Fruit fly (Drosophila melanogaster) whole organism, embryonic: ENCODE data around the gene FucTA.

Experiments used
- Ada2b ChIP-seq: fragments of 200-800 bp; sonication (Bioruptor generic); IDR thresholded peaks from 2 replicates; pipeline ENCODE4 v1.3.6; 2022; ENCODE audit warnings: missing biosample characterization, missing genetic modification characterization
- CG10209 ChIP-seq: fragments of 200-800 bp; sonication (Bioruptor generic); optimal IDR thresholded peaks from 3 replicates; lab custom pipeline; 2017; ENCODE audit warnings: missing biosample characterization, mild to moderate bottlenecking, missing genetic modification characterization, missing genetic modification reagents
- CG11695 ChIP-seq: fragments of 200-800 bp; sonication (Bioruptor generic); IDR thresholded peaks from 3 replicates; pipeline ENCODE4 v1.3.6; 2022; ENCODE audit warnings: missing biosample characterization, missing genetic modification characterization
- CG12071 ChIP-seq: fragments of 200-800 bp; sonication (Bioruptor generic); optimal IDR thresholded peaks from 3 replicates; lab custom pipeline; 2018; ENCODE audit warnings: missing biosample characterization, mild to moderate bottlenecking, missing genetic modification characterization
- CG12155 ChIP-seq: fragments of 200-800 bp; sonication (Bioruptor generic); optimal IDR thresholded peaks from 3 replicates; lab custom pipeline; 2016; ENCODE audit warnings: missing biosample characterization, missing genetic modification characterization
- CG15073 ChIP-seq: fragments of 200-800 bp; sonication (Bioruptor generic); optimal IDR thresholded peaks from 2 replicates; lab custom pipeline; 2016; ENCODE audit warnings: missing biosample characterization, missing genetic modification characterization
- CG15269 ChIP-seq: fragments of 200-800 bp; sonication (Bioruptor generic); optimal IDR thresholded peaks from 2 replicates; lab custom pipeline; 2018; ENCODE audit warnings: missing biosample characterization, mild to moderate bottlenecking, missing genetic modification characterization, moderate library complexity
- CG1529 ChIP-seq: fragments of 200-800 bp; sonication (Bioruptor generic); optimal IDR thresholded peaks from 3 replicates; lab custom pipeline; 2018; ENCODE audit warnings: missing biosample characterization, missing genetic modification characterization
- CG16813 ChIP-seq: fragments of 200-800 bp; sonication (Bioruptor generic); IDR thresholded peaks from 3 replicates; pipeline ENCODE4 v1.3.6; 2022; ENCODE audit warnings: missing biosample characterization, missing genetic modification characterization; ENCODE audit not compliant: partially characterized antibody
- CG17359 ChIP-seq: fragments of 200-800 bp; sonication (Bioruptor generic); optimal IDR thresholded peaks from 3 replicates; lab custom pipeline; 2018; ENCODE audit warnings: missing biosample characterization, mild to moderate bottlenecking, missing genetic modification characterization, moderate library complexity
- CG17802 ChIP-seq: fragments of 200-800 bp; sonication (Bioruptor generic); optimal IDR thresholded peaks from 2 replicates; lab custom pipeline; 2018; ENCODE audit warnings: missing biosample characterization, mild to moderate bottlenecking, missing genetic modification characterization, moderate library complexity
- CG17829 ChIP-seq: fragments of 200-800 bp; optimal IDR thresholded peaks from 2 replicates; lab custom pipeline; 2019; ENCODE audit warnings: missing biosample characterization, mild to moderate bottlenecking, missing genetic modification characterization, moderate library complexity
- CG1792 ChIP-seq: fragments of 200-800 bp; sonication (Bioruptor generic); optimal IDR thresholded peaks from 2 replicates; lab custom pipeline; 2016; ENCODE audit warnings: missing biosample characterization, missing genetic modification characterization
- CG2889 ChIP-seq: fragments of 200-800 bp; sonication (Bioruptor generic); IDR thresholded peaks from 3 replicates; pipeline ENCODE4 v1.3.6; 2022; ENCODE audit warnings: missing biosample characterization, missing genetic modification characterization
- CG30403 ChIP-seq: fragments of 200-800 bp; sonication (Bioruptor generic); optimal IDR thresholded peaks from 3 replicates; lab custom pipeline; 2016; ENCODE audit warnings: missing biosample characterization, missing genetic modification characterization
- CG30431 ChIP-seq: fragments of 200-800 bp; sonication (Bioruptor generic); optimal IDR thresholded peaks from 2 replicates; lab custom pipeline; 2017; ENCODE audit warnings: missing biosample characterization, missing genetic modification characterization
- CG3163 ChIP-seq: fragments of 200-800 bp; sonication (Bioruptor generic); optimal IDR thresholded peaks from 3 replicates; lab custom pipeline; 2016; ENCODE audit warnings: missing biosample characterization, missing genetic modification characterization
- CG32767 ChIP-seq: fragments of 200-800 bp; sonication (Bioruptor generic); IDR thresholded peaks from 2 replicates; pipeline ENCODE4 v1.3.6; 2022; ENCODE audit warnings: missing biosample characterization, missing genetic modification characterization
- CG34422 ChIP-seq: fragments of 200-800 bp; sonication (Bioruptor generic); IDR thresholded peaks from 3 replicates; pipeline ENCODE4 v1.3.6; 2022; ENCODE audit warnings: missing biosample characterization, missing genetic modification characterization
- CG4424 ChIP-seq: fragments of 200-800 bp; sonication (Bioruptor generic); optimal IDR thresholded peaks from 3 replicates; lab custom pipeline; 2016; ENCODE audit warnings: missing biosample characterization, missing genetic modification characterization
- CG6175 ChIP-seq: fragments of 200-800 bp; sonication (Bioruptor generic); IDR thresholded peaks from 3 replicates; pipeline ENCODE4 v1.3.6; 2022; ENCODE audit warnings: missing biosample characterization, missing genetic modification characterization
- CG7357 ChIP-seq: fragments of 200-800 bp; sonication (Bioruptor generic); IDR thresholded peaks from 3 replicates; pipeline ENCODE4 v1.3.6; 2022; ENCODE audit warnings: missing biosample characterization, missing genetic modification characterization
- CG7745 ChIP-seq: fragments of 200-800 bp; sonication (Bioruptor generic); optimal IDR thresholded peaks from 2 replicates; lab custom pipeline; 2018; ENCODE audit warnings: missing biosample characterization, mild to moderate bottlenecking, missing genetic modification characterization, moderate library complexity
- CG8765 ChIP-seq: fragments of 200-800 bp; sonication (Bioruptor generic); IDR thresholded peaks from 2 replicates; pipeline ENCODE4 v1.3.6; 2022; ENCODE audit warnings: missing biosample characterization, missing genetic modification characterization
- CG9609 ChIP-seq: fragments of 200-800 bp; sonication (Bioruptor generic); optimal IDR thresholded peaks from 3 replicates; lab custom pipeline; 2016; ENCODE audit warnings: missing biosample characterization, missing genetic modification characterization
- Dek ChIP-seq: fragments of 200-800 bp; sonication (Bioruptor generic); optimal IDR thresholded peaks from 3 replicates; lab custom pipeline; 2019; ENCODE audit warnings: missing biosample characterization, mild to moderate bottlenecking, missing genetic modification characterization, moderate library complexity
- Dfd ChIP-seq, 2 experiments: fragments of >200 bp; optimal IDR thresholded peaks; 2 replicates each; lab custom pipeline; 2017; ENCODE audit warnings: missing biosample characterization in 2 of 2, missing genetic modification characterization in 2 of 2
- Dref ChIP-seq: fragments of 200-800 bp; sonication (Bioruptor generic); IDR thresholded peaks from 2 replicates; pipeline ENCODE4 v1.3.6; 2022; ENCODE audit warnings: missing biosample characterization, missing genetic modification characterization
- Drgx ChIP-seq: fragments of 200-800 bp; sonication (Bioruptor generic); IDR thresholded peaks from 2 replicates; pipeline ENCODE4 v1.3.6; 2022; ENCODE audit warnings: missing biosample characterization, missing genetic modification characterization
- Ets65A ChIP-seq: fragments of 200-800 bp; sonication (Bioruptor generic); peaks from one replicate; lab custom pipeline; 2016; ENCODE audit warnings: missing biosample characterization, missing genetic modification characterization
- H2.0 ChIP-seq: fragments of 200-800 bp; sonication (Bioruptor generic); IDR thresholded peaks from 2 replicates; pipeline ENCODE4 v1.3.6; 2022; ENCODE audit warnings: missing biosample characterization, missing genetic modification characterization
- HmgD ChIP-seq: fragments of 200-800 bp; sonication (Bioruptor generic); optimal IDR thresholded peaks from 3 replicates; lab custom pipeline; 2016; ENCODE audit warnings: missing biosample characterization, missing genetic modification characterization
- MTF-1 ChIP-seq: fragments of 200-800 bp; sonication (Bioruptor generic); optimal IDR thresholded peaks from 2 replicates; lab custom pipeline; 2018; ENCODE audit warnings: missing biosample characterization, mild to moderate bottlenecking, missing genetic modification characterization, borderline replicate concordance
- Ssrp ChIP-seq: fragments of 200-800 bp; sonication (Bioruptor generic); optimal IDR thresholded peaks from 2 replicates; lab custom pipeline; 2018; ENCODE audit warnings: missing biosample characterization, mild to moderate bottlenecking, missing genetic modification characterization, moderate library complexity
- Xbp1 ChIP-seq: fragments of 200-800 bp; sonication (Bioruptor generic); optimal IDR thresholded peaks from 3 replicates; lab custom pipeline; 2016; ENCODE audit warnings: missing biosample characterization, mild to moderate bottlenecking, missing genetic modification characterization
- ab ChIP-seq: fragments of 200-800 bp; sonication (Bioruptor generic); optimal IDR thresholded peaks from 2 replicates; lab custom pipeline; 2016; ENCODE audit warnings: missing biosample characterization, missing genetic modification characterization
- ac ChIP-seq: fragments of 200-800 bp; sonication (Bioruptor generic); optimal IDR thresholded peaks from 3 replicates; lab custom pipeline; 2017; ENCODE audit warnings: missing biosample characterization, mild to moderate bottlenecking, missing genetic modification characterization
- aop ChIP-seq: fragments of 200-800 bp; sonication (Bioruptor generic); IDR thresholded peaks from 2 replicates; pipeline ENCODE4 v1.3.6; 2022; ENCODE audit warnings: missing biosample characterization, missing genetic modification characterization
- cas ChIP-seq: fragments of 200-800 bp; sonication (Bioruptor generic); IDR thresholded peaks from 2 replicates; pipeline ENCODE4 v1.3.6; 2022; ENCODE audit warnings: missing biosample characterization, missing genetic modification characterization
- chm ChIP-seq: fragments of 200-800 bp; sonication (Bioruptor generic); IDR thresholded peaks from 2 replicates; pipeline ENCODE4 v1.3.6; 2022; ENCODE audit warnings: missing biosample characterization, missing genetic modification characterization
- hbn ChIP-seq: fragments of 200-800 bp; sonication (Bioruptor generic); IDR thresholded peaks from 2 replicates; pipeline ENCODE4 v1.3.6; 2022; ENCODE audit warnings: missing biosample characterization, missing genetic modification characterization; ENCODE audit not compliant: partially characterized antibody
- hkb ChIP-seq, 2 experiments: fragments of 200-800 bp in 1 of 2; fragments of >200 bp in 1 of 2; sonication (Bioruptor generic) in 1 of 2; IDR thresholded peaks in 1 of 2; optimal IDR thresholded peaks in 1 of 2; 2 replicates each; pipeline versions ENCODE4 v1.3.6 to Lab custom; 2017 to 2022; ENCODE audit warnings: missing biosample characterization in 1 of 2, missing genetic modification characterization in 1 of 2
- kah ChIP-seq: fragments of 200-800 bp; sonication (Bioruptor generic); optimal IDR thresholded peaks from 2 replicates; lab custom pipeline; 2018; ENCODE audit warnings: missing biosample characterization, mild to moderate bottlenecking, missing genetic modification characterization
- ken ChIP-seq: fragments of 200-800 bp; sonication (Bioruptor generic); IDR thresholded peaks from 3 replicates; pipeline ENCODE4 v1.3.6; 2022; ENCODE audit warnings: missing biosample characterization, missing genetic modification characterization
- lov ChIP-seq, 2 experiments: fragments of 200-800 bp in 1 of 2; fragments of >200 bp in 1 of 2; sonication (Bioruptor generic) in 1 of 2; IDR thresholded peaks in 1 of 2; optimal IDR thresholded peaks in 1 of 2; 2 replicates in 1 of 2; 3 replicates in 1 of 2; pipeline versions ENCODE4 v1.3.6 to Lab custom; 2017 to 2022; ENCODE audit warnings: missing biosample characterization in 1 of 2, missing genetic modification characterization in 1 of 2
- odd ChIP-seq: fragments of 200-800 bp; sonication (Bioruptor generic); optimal IDR thresholded peaks from 2 replicates; lab custom pipeline; 2017; ENCODE audit warnings: missing biosample characterization, mild to moderate bottlenecking, missing genetic modification characterization
- shn ChIP-seq: fragments of 200-800 bp; sonication (Bioruptor generic); optimal IDR thresholded peaks from 3 replicates; lab custom pipeline; 2016; ENCODE audit warnings: missing biosample characterization, missing genetic modification characterization
- tup ChIP-seq: fragments of 200-800 bp; sonication (Bioruptor generic); optimal IDR thresholded peaks from 2 replicates; lab custom pipeline; 2016; ENCODE audit warnings: missing biosample characterization, mild to moderate bottlenecking, missing genetic modification characterization, moderate library complexity
- unc-4 ChIP-seq: fragments of 200-800 bp; sonication (Bioruptor generic); IDR thresholded peaks from 2 replicates; pipeline ENCODE4 v1.3.6; 2022; ENCODE audit warnings: missing biosample characterization, missing genetic modification characterization; ENCODE audit not compliant: partially characterized antibody

The FucTA gene

DNA sequence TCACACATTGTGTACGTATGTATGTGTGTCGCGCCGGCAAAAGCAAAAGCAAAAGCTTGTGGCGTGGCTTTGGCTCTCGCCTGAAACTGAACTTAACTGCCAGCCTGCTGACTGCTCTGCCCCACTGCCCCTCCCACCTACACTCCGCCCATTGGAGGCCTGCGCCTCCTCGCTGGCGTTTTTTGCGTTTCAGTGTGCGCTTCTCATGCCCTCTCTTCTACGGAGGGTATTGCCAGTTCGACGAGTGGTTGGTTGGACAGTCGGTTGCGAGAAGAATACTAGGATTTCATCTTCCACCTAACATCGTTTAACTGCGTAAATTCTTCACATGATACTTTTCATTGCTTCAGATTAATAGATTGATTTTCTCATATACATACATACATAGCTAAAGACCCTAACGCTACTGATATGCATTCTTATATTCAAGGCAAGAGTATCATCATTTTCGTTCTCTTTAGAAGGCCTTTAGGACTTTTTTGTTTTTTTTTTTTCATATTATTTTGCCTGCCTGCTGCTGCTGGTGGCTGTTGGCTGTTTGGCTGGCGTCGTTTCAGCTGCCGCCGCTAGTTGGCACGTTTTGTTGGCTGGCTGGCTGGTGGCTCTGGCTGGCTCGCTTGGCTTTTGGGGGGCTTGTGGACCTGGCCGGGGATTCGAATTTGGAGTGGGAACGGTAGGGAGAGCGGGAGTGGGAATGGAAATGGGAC lies 41.9 kb upstream of the FucTA start (continued):
- TF ChIP-seq HmgD (GFP tag; lab: Kevin White, UChicago), result no peak
- no peak; the same call in none of the 3 replicates for TF ChIP-seq CG6175 (GFP tag; lab: Robert Waterston, UW)
- TF ChIP-seq CG1529 (GFP tag; lab: Kevin White, UChicago), result peak; percentile 47
- TF ChIP-seq CG30431 (GFP tag; lab: Kevin White, UChicago), result peak; percentile 28
- no peak for TF ChIP-seq CG1792 (GFP tag; lab: Kevin White, UChicago)
- TF ChIP-seq chm (GFP tag; lab: Robert Waterston, UW), result no peak
- TF ChIP-seq CG15269 (tag; lab: Kevin White, UChicago), result peak; percentile 66
- peak; percentile 14; the same call in 1 of the 3 replicates for TF ChIP-seq CG7357 (GFP tag; lab: Robert Waterston, UW)
- no peak for TF ChIP-seq CG16813 (GFP tag; lab: Robert Waterston, UW)
- 0 out of 3 replicates have a peak, but pooled peaks have one; percentile 7 for TF ChIP-seq CG2889 (GFP tag; lab: Robert Waterston, UW)
- TF ChIP-seq shn (GFP tag; lab: Kevin White, UChicago), result peak; percentile 64
- no peak for TF ChIP-seq kah
- TF ChIP-seq odd (GFP tag; lab: Kevin White, UChicago), result no peak
- TF ChIP-seq Ssrp (tag; lab: Kevin White, UChicago), result peak; percentile 51
- no peak for TF ChIP-seq Dref (GFP tag; lab: Robert Waterston, UW)
- TF ChIP-seq CG8765 (GFP tag; lab: Robert Waterston, UW), result no peak
- peak; percentile 19; the same call in 1 of the 2 replicates for TF ChIP-seq H2.0 (GFP tag; lab: Robert Waterston, UW)
- peak; percentile 56 for TF ChIP-seq Xbp1
- peak; percentile 70; the same call in 2 of the 3 replicates for TF ChIP-seq CG11695 (GFP tag; lab: Robert Waterston, UW)
- TF ChIP-seq MTF-1 (GFP tag; lab: Kevin White, UChicago), result no peak
- no peak for TF ChIP-seq tup (GFP tag; lab: Kevin White, UChicago)
- peak; percentile 50 for TF ChIP-seq CG17359 (tag; lab: Kevin White, UChicago)
- TF ChIP-seq Dek (tag; lab: Kevin White, UChicago), result no peak
- no peak for TF ChIP-seq CG7745 (tag; lab: Kevin White, UChicago)
- TF ChIP-seq CG12071 (GFP tag; lab: Kevin White, UChicago), result peak; percentile 32
- no peak for TF ChIP-seq cas (GFP tag; lab: Robert Waterston, UW)
- no peak for TF ChIP-seq Dfd (GFP tag; optimal IDR thresholded peaks at IDR 0.05; lab: Kevin White, UChicago)
- no peak for TF ChIP-seq ac (GFP tag; lab: Kevin White, UChicago)
- no peak; the same call in 1 of the 2 replicates for TF ChIP-seq hbn
- TF ChIP-seq CG10209 (GFP tag; lab: Kevin White, UChicago), result peak; percentile 53
- TF ChIP-seq hkb (optimal IDR thresholded peaks at IDR 0.05; lab: Kevin White, UChicago), result no peak
- TF ChIP-seq hkb (GFP tag; IDR thresholded peaks at IDR 0.05; lab: Robert Waterston, UW), result peak; percentile 53
- no peak for TF ChIP-seq unc-4 (GFP tag; lab: Robert Waterston, UW)
- peak; percentile 53 for TF ChIP-seq CG17829 (tag; lab: Kevin White, UChicago)
- TF ChIP-seq ken (GFP tag; lab: Robert Waterston, UW), result peak; percentile 57; the same call in 1 of the 3 replicates
- TF ChIP-seq CG12155 (GFP tag; lab: Kevin White, UChicago), result peak; percentile 45
- no peak for TF ChIP-seq lov (optimal IDR thresholded peaks at IDR 0.05; lab: Kevin White, UChicago)
- no peak for TF ChIP-seq lov (GFP tag; IDR thresholded peaks at IDR 0.05; lab: Robert Waterston, UW)
- peak; percentile 9 for TF ChIP-seq CG3163 (GFP tag; lab: Kevin White, UChicago)
- TF ChIP-seq aop, result no peak
- TF ChIP-seq CG17802 (tag; lab: Kevin White, UChicago), result no peak
- TF ChIP-seq Ets65A, result peak; percentile 97
- TF ChIP-seq CG9609, result peak; percentile 51
- TF ChIP-seq CG34422 (GFP tag; lab: Robert Waterston, UW), result no peak; the same call in 2 of the 3 replicates
- TF ChIP-seq CG4424 (GFP tag; lab: Kevin White, UChicago), result peak; percentile 47
- no peak for TF ChIP-seq CG15073 (GFP tag; lab: Kevin White, UChicago)
- no peak for TF ChIP-seq ab (GFP tag; lab: Kevin White, UChicago)
- no peak for TF ChIP-seq Ada2b (GFP tag; lab: Robert Waterston, UW)
- TF ChIP-seq CG30403 (GFP tag; lab: Kevin White, UChicago), result peak; percentile 74
- no peak for TF ChIP-seq CG32767 (GFP tag; lab: Robert Waterston, UW)
- TF ChIP-seq Drgx (GFP tag; lab: Robert Waterston, UW), result peak; percentile 86
